Worm (Caenorhabditis elegans) whole organism, mixed stage, embryonic: ENCODE data around the gene nhr-197.

Experiments
- elt-1 ChIP-seq: sonication (generic microtip); optimal IDR thresholded peaks from 2 replicates; lab custom pipeline; 2017; ENCODE audit warnings: missing genetic modification characterization, mild to moderate bottlenecking, missing compliant biosample characterization, antibody characterized with exemption, moderate library complexity, borderline replicate concordance; ENCODE audit not compliant: insufficient read depth
- elt-3 ChIP-seq: fragments of 150-350 bp; optimal IDR thresholded peaks from 2 replicates; lab custom pipeline; 2014; ENCODE audit warnings: missing biosample characterization, missing genetic modification characterization
- flh-1 ChIP-seq: fragments of 200-800 bp; sonication (Bioruptor generic); optimal IDR thresholded peaks from 2 replicates; lab custom pipeline; 2018; ENCODE audit warnings: mild to moderate bottlenecking, missing genetic modification characterization, moderate library complexity, missing compliant biosample characterization
- lsy-2 ChIP-seq: fragments of 150-350 bp; optimal IDR thresholded peaks from 2 replicates; lab custom pipeline; 2014; ENCODE audit warnings: missing biosample characterization, missing genetic modification characterization
- mab-5 ChIP-seq: fragments of 150-350 bp; optimal IDR thresholded peaks from 2 replicates; lab custom pipeline; 2014; ENCODE audit warnings: missing biosample characterization, missing genetic modification characterization
- nhr-237 ChIP-seq: fragments of 150-350 bp; optimal IDR thresholded peaks from 2 replicates; lab custom pipeline; 2014; ENCODE audit warnings: missing biosample characterization, missing genetic modification characterization
- nhr-28 ChIP-seq: fragments of 150-350 bp; optimal IDR thresholded peaks from 2 replicates; lab custom pipeline; 2014; ENCODE audit warnings: missing biosample characterization, missing genetic modification characterization

DNA sequence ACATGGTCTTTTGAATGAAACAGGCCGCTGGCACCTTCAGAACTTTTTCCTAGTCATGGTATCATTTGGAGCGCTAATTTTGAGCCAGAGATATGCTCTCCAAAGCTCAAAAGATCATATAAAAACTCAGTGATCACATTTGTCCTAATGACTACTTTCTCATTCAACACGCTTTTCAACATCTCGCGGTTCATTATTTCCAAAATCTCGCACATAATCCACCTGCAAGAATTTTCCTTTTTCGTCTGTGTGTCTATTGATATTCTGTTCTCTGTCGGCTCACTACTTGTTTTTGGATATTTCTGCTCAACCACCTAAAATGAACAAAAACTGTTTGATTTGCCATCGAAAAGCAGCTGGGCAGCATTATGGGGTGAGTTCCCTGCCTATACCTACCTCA is 14.1 kb upstream of the nhr-197 start, which contains the start of gene nhr-51:
- TF ChIP-seq nhr-28 (tag; lab: Kevin White, UChicago), result no peak
- TF ChIP-seq lsy-2 (tag; lab: Kevin White, UChicago), result no peak
- TF ChIP-seq nhr-237, result no peak
- TF ChIP-seq flh-1 (GFP tag; lab: Kevin White, UChicago), result no peak
- no peak for TF ChIP-seq elt-1 (tag; lab: Kevin White, UChicago)
- no peak for TF ChIP-seq elt-3 (tag; lab: Kevin White, UChicago)
- no peak for TF ChIP-seq mab-5
